Worm (Caenorhabditis elegans): ENCODE measurements around the gene F46F3.3.

The F46F3.3 gene

ce11 chrV:11629222-11630026 is 37.9 kb upstream of the F46F3.3 start, which contains the start of gene F35B12.10:
F35B12.10 (minus strand) TSS chrV:11629272.
- peak; percentile 59 for TF ChIP-seq pqm-1 (tag; optimal IDR thresholded peaks at IDR 0.05)
- TF ChIP-seq elt-2 (tag; optimal IDR thresholded peaks at IDR 0.05), result peak; percentile 92
- no peak for TF ChIP-seq egl-27 (tag; optimal IDR thresholded peaks at IDR 0.05)

ce11 chrV:11631128-11631527 is 36.1 kb upstream of the F46F3.3 start:
- TF ChIP-seq mml-1 (tag; optimal IDR thresholded peaks at IDR 0.05), result no peak
- TF ChIP-seq lsy-12 (tag; optimal IDR thresholded peaks at IDR 0.05), result no peak
- TF ChIP-seq mdl-1 (tag; optimal IDR thresholded peaks at IDR 0.05), result no peak
- TF ChIP-seq skn-1 (tag; optimal IDR thresholded peaks at IDR 0.05), result no peak
- no peak for TF ChIP-seq ZK546.5 (tag; optimal IDR thresholded peaks at IDR 0.05)
- TF ChIP-seq sea-2 (GFP tag; optimal IDR thresholded peaks at IDR 0.05), result no peak
- no peak for TF ChIP-seq elt-1 (tag; optimal IDR thresholded peaks at IDR 0.05)
- no peak for TF ChIP-seq nhr-237 (tag; optimal IDR thresholded peaks at IDR 0.05)
- no peak for TF ChIP-seq fkh-10 (GFP tag; optimal IDR thresholded peaks at IDR 0.05)
- no peak for TF ChIP-seq nhr-12 (tag; optimal IDR thresholded peaks at IDR 0.05)
- TF ChIP-seq nfya-1 (tag; optimal IDR thresholded peaks at IDR 0.05; ENCODE audit: insufficient read depth), result no peak
- TF ChIP-seq pqm-1 (tag; optimal IDR thresholded peaks at IDR 0.05), result no peak
- TF ChIP-seq nhr-11 (tag; optimal IDR thresholded peaks at IDR 0.05), result no peak

- TF ChIP-seq ztf-11 (tag; optimal IDR thresholded peaks at IDR 0.05), result no peak
- no peak for TF ChIP-seq aly-2 (tag; optimal IDR thresholded peaks at IDR 0.05)
- TF ChIP-seq daf-12 (tag; optimal IDR thresholded peaks at IDR 0.05), result no peak
- no peak for TF ChIP-seq zag-1 (tag; optimal IDR thresholded peaks at IDR 0.05)
Observed at ce11 chrV:11635587-11635986, 31.7 kb upstream of the F46F3.3 start.

DNA sequence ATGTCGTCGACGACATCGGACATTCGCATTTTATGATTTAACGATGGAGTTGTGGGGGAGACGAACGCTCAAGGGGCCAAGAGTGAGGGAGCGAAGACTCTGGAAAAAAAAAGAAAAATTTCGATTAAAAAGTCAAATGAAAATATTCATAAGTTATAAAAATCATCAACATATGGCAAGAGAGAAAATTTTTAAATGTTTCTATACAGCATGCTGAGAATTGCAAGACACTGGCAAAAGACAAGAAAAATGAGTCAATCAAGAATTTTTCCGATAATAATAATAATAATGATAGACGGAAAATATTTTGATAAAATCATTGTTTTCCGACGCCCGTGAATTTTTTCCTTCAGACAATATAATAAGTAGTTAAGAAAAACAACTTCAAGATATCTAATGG is 30.1 kb upstream of the F46F3.3 start, which contains the start of gene sipa-1:
Gene sipa-1 (minus strand): TSS at position 101 of the 400 bp plus-strand sequence.
- TF ChIP-seq tbx-2 (tag; optimal IDR thresholded peaks at IDR 0.05), result no peak
- no peak for TF ChIP-seq elt-2 (tag; optimal IDR thresholded peaks at IDR 0.05)
- TF ChIP-seq nhr-25 (tag; optimal IDR thresholded peaks at IDR 0.05), result no peak
- no peak for TF ChIP-seq ztf-11 (tag; optimal IDR thresholded peaks at IDR 0.05)
- TF ChIP-seq ceh-16 (tag; optimal IDR thresholded peaks at IDR 0.05), result no peak
- no peak for TF ChIP-seq daf-12 (tag; optimal IDR thresholded peaks at IDR 0.05)
- no peak for TF ChIP-seq nhr-11 (tag; optimal IDR thresholded peaks at IDR 0.05)
- no peak for TF ChIP-seq mdl-1 (tag; optimal IDR thresholded peaks at IDR 0.05)
- no peak for TF ChIP-seq aly-2 (tag; optimal IDR thresholded peaks at IDR 0.05)

- TF ChIP-seq nhr-11 (tag; optimal IDR thresholded peaks at IDR 0.05), result peak; percentile 65
- TF ChIP-seq jun-1 (tag; optimal IDR thresholded peaks at IDR 0.05), result peak; percentile 38
- no peak for TF ChIP-seq ceh-82 (tag; optimal IDR thresholded peaks at IDR 0.05)
- TF ChIP-seq ZK546.5 (tag; optimal IDR thresholded peaks at IDR 0.05), result no peak
- TF ChIP-seq elt-1 (tag; optimal IDR thresholded peaks at IDR 0.05), result no peak
- no peak for TF ChIP-seq R02D3.7 (tag; optimal IDR thresholded peaks at IDR 0.05)
- TF ChIP-seq ztf-4 (tag; optimal IDR thresholded peaks at IDR 0.05), result no peak
- TF ChIP-seq ceh-9 (tag; optimal IDR thresholded peaks at IDR 0.05), result no peak
- no peak for TF ChIP-seq lin-15B (tag; optimal IDR thresholded peaks at IDR 0.05)
- TF ChIP-seq pha-4 (tag; optimal IDR thresholded peaks at IDR 0.05), result peak; percentile 83
- no peak for TF ChIP-seq fkh-10 (GFP tag; optimal IDR thresholded peaks at IDR 0.05)
- no peak for TF ChIP-seq nhr-67 (tag; optimal IDR thresholded peaks at IDR 0.05)
- TF ChIP-seq egl-27 (tag; optimal IDR thresholded peaks at IDR 0.05), result no peak
- TF ChIP-seq ztf-11 (tag; optimal IDR thresholded peaks at IDR 0.05), result no peak
- TF ChIP-seq mdl-1 (tag; optimal IDR thresholded peaks at IDR 0.05), result peak; percentile 18
- TF ChIP-seq lin-39 (tag; optimal IDR thresholded peaks at IDR 0.05), result peak; percentile 56
- TF ChIP-seq sea-2 (GFP tag; optimal IDR thresholded peaks at IDR 0.05), result no peak
- TF ChIP-seq snpc-4 (tag; optimal IDR thresholded peaks at IDR 0.05), result peak; percentile 30
- TF ChIP-seq mml-1 (tag; optimal IDR thresholded peaks at IDR 0.05), result no peak
- TF ChIP-seq lsy-12 (tag; optimal IDR thresholded peaks at IDR 0.05), result peak; percentile 51
- peak; percentile 75 for TF ChIP-seq egl-5 (tag; optimal IDR thresholded peaks at IDR 0.05)
- TF ChIP-seq nhr-76 (tag; optimal IDR thresholded peaks at IDR 0.05), result no peak
- TF ChIP-seq nhr-28 (tag; optimal IDR thresholded peaks at IDR 0.05), result no peak
- no peak for TF ChIP-seq pqm-1 (tag; optimal IDR thresholded peaks at IDR 0.05)
- peak; percentile 6 for TF ChIP-seq hmg-11 (tag; optimal IDR thresholded peaks at IDR 0.05)
- no peak for TF ChIP-seq eor-1 (tag; optimal IDR thresholded peaks at IDR 0.05)
- TF ChIP-seq nfya-1 (tag; optimal IDR thresholded peaks at IDR 0.05; ENCODE audit: insufficient read depth), result peak; percentile 73
- TF ChIP-seq elt-3 (tag; optimal IDR thresholded peaks at IDR 0.05), result no peak
Observed at ce11 chrV:11638634-11639117, 28.6 kb upstream of the F46F3.3 start.
